Worm (Caenorhabditis elegans): ENCODE results near the gene srx-32.

- TF ChIP-seq nhr-11 (tag; optimal IDR thresholded peaks at IDR 0.05), result no peak
- TF ChIP-seq C04F5.9 (tag; optimal IDR thresholded peaks at IDR 0.05), result no peak
- TF ChIP-seq ztf-11 (tag; optimal IDR thresholded peaks at IDR 0.05), result no peak
- TF ChIP-seq Y116A8C.19 (tag; optimal IDR thresholded peaks at IDR 0.05; ENCODE audit: borderline replicate concordance), result no peak
- no peak for TF ChIP-seq nhr-28 (tag; optimal IDR thresholded peaks at IDR 0.05)
These were observed 12.8 kb upstream of the srx-32 start, which contains the start of gene F41H8.1 for ce11 chrV:833368-833767.

Measured in whole organism, L1 larva.